Worm (Caenorhabditis elegans): ENCODE data around the gene C27A2.12.

ce11 chrII:5091640-5092243 is 33.8 kb upstream of the C27A2.12 start, which contains the start of gene pld-1:
- TF ChIP-seq snpc-4 (tag; optimal IDR thresholded peaks at IDR 0.05) (no peak), mab-5 (tag; optimal IDR thresholded peaks at IDR 0.05) (no peak)
